Worm (Caenorhabditis elegans): ENCODE data around the gene W05H5.1.

ce11 chrII:12460602-12461453, 16.2 kb upstream of the W05H5.1 start, which contains the start of gene tag-280:
- no peak for TF ChIP-seq mxl-1 (tag; optimal IDR thresholded peaks at IDR 0.05)
- no peak for TF ChIP-seq Y53G8AR.9 (GFP tag; conservative IDR thresholded peaks at IDR 0.05)
- TF ChIP-seq madf-10 (tag; optimal IDR thresholded peaks at IDR 0.05): no peak
- TF ChIP-seq dox-1 (GFP tag; IDR thresholded peaks at IDR 0.05): no peak
- TF ChIP-seq ceh-58 (GFP tag; IDR thresholded peaks at IDR 0.05): no peak
- no peak for TF ChIP-seq hmg-1.2 (GFP tag; IDR thresholded peaks at IDR 0.05)
- TF ChIP-seq nfya-2 (GFP tag; IDR thresholded peaks at IDR 0.05): no peak
